Worm (Caenorhabditis elegans) whole organism, early embryonic: ENCODE data around the gene sec-6.
A peak's percentile ranks its signal among the peaks of the same experiment; 100 is the strongest.

Source experiments
- B0310.2 ChIP-seq: sonication (generic microtip); optimal IDR thresholded peaks from 2 replicates; lab custom pipeline; 2016; ENCODE audit warnings: mild to moderate bottlenecking, missing genetic modification characterization, missing compliant biosample characterization
- F13C5.2 ChIP-seq: sonication (generic microtip); optimal IDR thresholded peaks from 2 replicates; lab custom pipeline; 2017; ENCODE audit warnings: mild to moderate bottlenecking, missing genetic modification characterization, inconsistent platforms, missing compliant biosample characterization
- aly-1 ChIP-seq: sonication (generic microtip); optimal IDR thresholded peaks from 2 replicates; lab custom pipeline; 2016; ENCODE audit warnings: missing genetic modification characterization, missing compliant biosample characterization
- ama-1 ChIP-seq: fragments of 150-350 bp; optimal IDR thresholded peaks from 2 replicates; lab custom pipeline; 2014
- ceh-13 ChIP-seq: fragments of 200-800 bp; sonication (Bioruptor generic); optimal IDR thresholded peaks from 2 replicates; lab custom pipeline; 2018; ENCODE audit warnings: mild to moderate bottlenecking, missing genetic modification characterization, missing compliant biosample characterization
- ceh-36 ChIP-seq: sonication (generic microtip); optimal IDR thresholded peaks from 2 replicates; lab custom pipeline; 2016; ENCODE audit warnings: missing genetic modification characterization, inconsistent platforms, missing compliant biosample characterization
- ets-7 ChIP-seq: sonication (generic microtip); optimal IDR thresholded peaks from 2 replicates; lab custom pipeline; 2016; ENCODE audit warnings: missing genotype, missing genetic modification characterization, missing compliant biosample characterization
- flt-1 ChIP-seq: fragments of 200-800 bp; sonication (Bioruptor generic); IDR thresholded peaks from 2 replicates; pipeline ENCODE4 v1.3.6; 2022; ENCODE audit warnings: missing genetic modification characterization, missing compliant biosample characterization
- hmbx-1 ChIP-seq: sonication (generic microtip); optimal IDR thresholded peaks from 2 replicates; lab custom pipeline; 2016; ENCODE audit warnings: mild to moderate bottlenecking, missing genetic modification characterization, missing compliant biosample characterization
- hmg-4 ChIP-seq: fragments of 200-800 bp; sonication (Bioruptor generic); optimal IDR thresholded peaks from 2 replicates; lab custom pipeline; 2018; ENCODE audit warnings: mild to moderate bottlenecking, missing genetic modification characterization, missing compliant biosample characterization
- hnd-1 ChIP-seq: sonication (generic microtip); optimal IDR thresholded peaks from 2 replicates; lab custom pipeline; 2016; ENCODE audit warnings: missing genetic modification characterization, missing compliant biosample characterization
- pes-1 ChIP-seq: fragments of 200-800 bp; sonication (Bioruptor generic); IDR thresholded peaks from 2 replicates; pipeline ENCODE4 v1.3.6; 2022; ENCODE audit warnings: missing genetic modification reagents, missing genetic modification characterization, missing compliant biosample characterization
- scrt-1 ChIP-seq: fragments of 200-800 bp; sonication (Bioruptor generic); IDR thresholded peaks from 2 replicates; pipeline ENCODE4 v1.3.6; 2022; ENCODE audit warnings: missing genetic modification characterization, missing compliant biosample characterization
- sea-1 ChIP-seq: fragments of 200-800 bp; sonication (Bioruptor generic); conservative IDR thresholded peaks from 2 replicates; pipeline ENCODE4 v1.3.6; 2022; ENCODE audit warnings: missing genetic modification characterization, missing compliant biosample characterization
- tbx-11 ChIP-seq: fragments of 200-800 bp; sonication (Bioruptor generic); IDR thresholded peaks from 2 replicates; pipeline ENCODE4 v1.3.6; 2022; ENCODE audit warnings: missing genetic modification characterization, missing compliant biosample characterization
- tbx-37 ChIP-seq: fragments of 200-800 bp; sonication (Bioruptor generic); conservative IDR thresholded peaks from 2 replicates; pipeline ENCODE4 v1.3.6; 2022; ENCODE audit warnings: missing genetic modification reagents, missing genetic modification characterization, missing compliant biosample characterization
- tra-4 ChIP-seq: sonication (generic microtip); optimal IDR thresholded peaks from 2 replicates; lab custom pipeline; 2017; ENCODE audit warnings: missing genetic modification characterization, missing compliant biosample characterization

The sec-6 gene

DNA sequence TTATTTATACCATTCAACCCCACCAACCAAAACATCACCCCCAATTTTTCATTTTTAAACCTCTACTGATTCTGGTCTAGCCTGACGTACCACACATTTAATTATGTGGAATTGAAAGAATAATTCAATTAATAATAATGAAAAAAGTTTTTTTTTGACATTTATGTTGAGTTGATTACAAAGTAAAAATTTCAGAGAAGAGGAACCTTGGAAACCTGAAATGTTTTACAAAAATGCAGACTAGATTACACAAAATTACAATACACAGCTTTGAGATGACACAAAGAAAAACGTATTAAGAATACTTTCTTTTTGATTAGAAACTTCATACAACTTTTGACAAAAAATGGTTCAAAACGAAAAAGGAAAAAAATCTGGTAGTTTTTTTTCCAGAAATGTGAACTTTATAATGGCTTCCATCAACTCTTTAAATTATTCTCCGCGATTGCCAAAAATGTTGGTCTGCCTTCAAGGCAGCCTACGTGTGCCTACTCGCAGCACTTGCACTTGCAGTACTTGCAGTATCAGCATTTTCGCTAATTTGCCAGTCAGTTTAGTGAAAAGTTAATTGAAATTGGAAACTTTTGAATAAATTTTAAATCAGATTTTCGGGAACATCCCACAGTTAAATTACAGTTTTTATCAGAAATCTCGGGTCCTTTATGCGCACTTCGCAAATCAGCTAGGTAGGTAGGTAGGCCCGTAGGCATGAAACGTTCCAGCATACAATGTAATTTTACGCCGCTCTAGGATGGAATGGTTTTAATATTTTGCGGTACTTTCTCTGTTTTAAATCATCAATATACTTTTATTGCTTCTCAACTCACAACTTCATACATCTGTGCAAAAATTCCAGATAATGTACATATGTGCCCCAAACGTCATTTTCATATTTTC lies 18.4 kb upstream of the sec-6 start:
- TF ChIP-seq ceh-13, result no peak
- no peak for TF ChIP-seq aly-1 (tag; lab: Kevin White, UChicago)

- no peak for TF ChIP-seq sea-1 (GFP tag; lab: Robert Waterston, UW)
- TF ChIP-seq scrt-1 (GFP tag; lab: Robert Waterston, UW), result no peak
- TF ChIP-seq tbx-11 (GFP tag; lab: Robert Waterston, UW), result no peak
- no peak for TF ChIP-seq pes-1
- no peak for TF ChIP-seq ceh-36
- TF ChIP-seq ama-1 (lab: Kevin White, UChicago), result no peak
- TF ChIP-seq tra-4 (tag; lab: Kevin White, UChicago), result no peak
- no peak for TF ChIP-seq ets-7 (tag; lab: Kevin White, UChicago)
- no peak for TF ChIP-seq F13C5.2
- no peak for TF ChIP-seq ceh-13
- no peak for TF ChIP-seq hnd-1 (tag; lab: Kevin White, UChicago)
- TF ChIP-seq tbx-37 (GFP tag; lab: Robert Waterston, UW), result no peak
- TF ChIP-seq flt-1, result no peak
- TF ChIP-seq hmbx-1 (tag; lab: Kevin White, UChicago), result no peak
- TF ChIP-seq hmg-4 (GFP tag; lab: Kevin White, UChicago), result no peak
- no peak for TF ChIP-seq aly-1 (tag; lab: Kevin White, UChicago)
Observed at ce11 chrII:5341573-5341972, 17.8 kb upstream of the sec-6 start.

- TF ChIP-seq F13C5.2 (no peak), hmg-4 (GFP tag; lab: Kevin White, UChicago) (no peak), ets-7 (tag; lab: Kevin White, UChicago) (no peak), ama-1 (lab: Kevin White, UChicago) (no peak), tbx-11 (GFP tag; lab: Robert Waterston, UW) (no peak), aly-1 (tag; lab: Kevin White, UChicago) (no peak), hnd-1 (tag; lab: Kevin White, UChicago) (no peak), scrt-1 (GFP tag; lab: Robert Waterston, UW) (no peak), B0310.2 (tag; lab: Kevin White, UChicago) (no peak)
Observed at ce11 chrII:5342412-5342811, 16.9 kb upstream of the sec-6 start.

ce11 chrII:5344775-5345174 lies 14.6 kb upstream of the sec-6 start, which contains the start of gene F09E5.14:
F09E5.14 (minus strand) TSS chrII:5344875.
- no peak for TF ChIP-seq F13C5.2
- no peak for TF ChIP-seq tra-4 (tag; lab: Kevin White, UChicago)
- TF ChIP-seq tbx-11 (GFP tag; lab: Robert Waterston, UW), result no peak
- TF ChIP-seq sea-1 (GFP tag; lab: Robert Waterston, UW), result no peak
- TF ChIP-seq pes-1, result no peak
- no peak for TF ChIP-seq B0310.2 (tag; lab: Kevin White, UChicago)
- TF ChIP-seq hmg-4 (GFP tag; lab: Kevin White, UChicago), result no peak
- TF ChIP-seq tbx-37 (GFP tag; lab: Robert Waterston, UW), result no peak
- no peak for TF ChIP-seq ama-1 (lab: Kevin White, UChicago)
- no peak for TF ChIP-seq flt-1
- no peak for TF ChIP-seq hnd-1 (tag; lab: Kevin White, UChicago)
- no peak for TF ChIP-seq aly-1 (tag; lab: Kevin White, UChicago)
- no peak for TF ChIP-seq ceh-13

ce11 chrII:5346350-5346749 lies 13.0 kb upstream of the sec-6 start:
- peak; percentile 66; the same call in 1 of the 2 replicates for TF ChIP-seq scrt-1 (GFP tag; lab: Robert Waterston, UW)
- TF ChIP-seq sea-1 (GFP tag; lab: Robert Waterston, UW), result peak; percentile 87
- TF ChIP-seq tbx-11 (GFP tag; lab: Robert Waterston, UW), result peak; percentile 78; the same call in 1 of the 2 replicates
- 0 out of 2 replicates have a peak, but pooled peaks have one; percentile 35 for TF ChIP-seq tbx-37 (GFP tag; lab: Robert Waterston, UW)
- 0 out of 2 replicates have a peak, but pooled peaks have one; percentile 32 for TF ChIP-seq flt-1
- TF ChIP-seq pes-1, result peak; percentile 79; the same call in 1 of the 2 replicates

ce11 chrII:5350357-5350756 lies 9.0 kb upstream of the sec-6 start, which contains the start of gene F09E5.8:
F09E5.8 (plus strand) TSS chrII:5350669.
- TF ChIP-seq tbx-11 (GFP tag; lab: Robert Waterston, UW) (peak; percentile 76), scrt-1 (GFP tag; lab: Robert Waterston, UW) (0 out of 2 replicates have a peak, but pooled peaks have one; percentile 35), pes-1 (peak; percentile 81)

DNA sequence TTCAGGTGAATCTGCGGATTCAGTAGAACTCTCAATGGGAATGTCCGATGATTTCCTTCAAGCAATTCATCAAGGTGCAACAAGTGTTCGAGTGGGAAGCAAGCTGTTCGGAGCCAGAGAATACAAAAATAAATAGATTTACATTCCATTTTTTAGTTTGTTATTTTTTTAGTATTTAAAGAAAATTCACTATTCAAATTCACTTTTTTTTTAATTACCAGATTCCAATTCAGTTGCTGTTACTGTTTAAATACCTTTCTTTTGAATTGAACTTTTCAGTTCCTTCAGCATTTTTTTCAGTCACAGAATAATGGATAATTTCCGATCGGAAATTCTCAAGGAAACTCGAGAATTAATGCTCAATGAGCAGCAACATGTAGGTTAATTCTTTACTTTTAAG lies 7.6 kb upstream of the sec-6 start, which contains the start of gene F09E5.7:
Gene F09E5.7, plus strand, starts transcription at position 301 of the 400 bp plus-strand sequence.
- TF ChIP-seq tbx-11 (GFP tag; lab: Robert Waterston, UW), result no peak
- no peak for TF ChIP-seq pes-1
- TF ChIP-seq hmg-4 (GFP tag; lab: Kevin White, UChicago), result no peak
- no peak for TF ChIP-seq hnd-1 (tag; lab: Kevin White, UChicago)
- no peak for TF ChIP-seq B0310.2 (tag; lab: Kevin White, UChicago)
- TF ChIP-seq aly-1 (tag; lab: Kevin White, UChicago), result no peak
- no peak for TF ChIP-seq F13C5.2
- TF ChIP-seq ceh-13, result no peak
- TF ChIP-seq tra-4 (tag; lab: Kevin White, UChicago), result no peak
- no peak for TF ChIP-seq ama-1 (lab: Kevin White, UChicago)
- no peak for TF ChIP-seq hmbx-1 (tag; lab: Kevin White, UChicago)
- no peak for TF ChIP-seq tbx-37 (GFP tag; lab: Robert Waterston, UW)
